Worm (Caenorhabditis elegans): Measurements from ENCODE around the gene sri-62.

- TF ChIP-seq unc-42 (tag; optimal IDR thresholded peaks at IDR 0.05) (no peak), hlh-13 (GFP tag; optimal IDR thresholded peaks at IDR 0.05) (no peak), nhr-232 (tag; optimal IDR thresholded peaks at IDR 0.05) (no peak), ceh-48 (tag; optimal IDR thresholded peaks at IDR 0.05) (no peak), npax-4 (tag; optimal IDR thresholded peaks at IDR 0.05) (no peak), nfya-1 (tag; optimal IDR thresholded peaks at IDR 0.05) (no peak), pqm-1 (tag; optimal IDR thresholded peaks at IDR 0.05) (no peak), ama-1 (optimal IDR thresholded peaks at IDR 0.05) (no peak), fkh-6 (tag; optimal IDR thresholded peaks at IDR 0.05) (no peak)
Measured at ce11 chrII:2684783-2685182, 13.5 kb downstream of the sri-62 start.
